ENCODE assay signal across 3 fruit fly cellular contexts in the genomic region with DNA sequence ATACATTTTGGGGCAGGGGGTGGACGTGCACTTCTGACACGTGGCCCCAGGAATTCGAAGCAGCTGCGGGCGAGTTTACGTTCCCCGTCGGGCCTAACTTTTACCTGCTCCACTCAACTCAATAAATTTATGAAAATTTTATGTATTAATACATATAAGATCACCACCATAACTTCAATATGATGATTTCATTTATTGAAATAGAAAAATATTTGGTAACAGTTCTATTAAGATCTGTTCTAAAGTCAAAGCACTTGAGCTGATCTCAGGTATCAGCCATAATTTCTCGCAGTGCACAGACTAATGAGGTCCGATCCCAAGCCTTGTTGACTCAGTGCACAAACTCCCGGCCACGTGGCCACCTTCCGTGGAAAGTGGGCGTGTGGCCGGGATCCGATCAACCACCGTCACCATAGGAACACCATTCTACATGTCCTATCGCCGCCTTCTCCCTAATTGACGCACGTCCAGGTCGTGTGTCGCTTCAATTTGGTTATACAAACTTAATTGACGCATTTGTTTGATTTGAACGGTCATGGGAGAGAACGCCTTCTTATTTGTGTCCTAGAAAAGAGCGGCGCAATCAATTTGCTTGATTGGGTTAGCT.
A peak's percentile ranks its signal among the peaks of the same experiment; 100 is the strongest.
TF ChIP-seq lines count a peak whose summit lies in the region.

No protein-coding gene starts in this region.

- no peak for TF ChIP-seq CTCF in whole organism, embryonic (GFP tag; optimal IDR thresholded peaks at IDR 0.05; lab: Kevin White, UChicago)

TF ChIP-seq in whole organism, embryonic, 481 proteins besides CTCF, POLR2A, EP300 and RAD21 (continues in another document):
- TF ChIP-seq dmrt99B (tag; optimal IDR thresholded peaks at IDR 0.05; lab: Kevin White, UChicago) (peak; percentile 2), phol (tag; optimal IDR thresholded peaks at IDR 0.05; lab: Kevin White, UChicago) (peak; percentile 4), D19A (tag; optimal IDR thresholded peaks at IDR 0.05; lab: Kevin White, UChicago) (peak; percentile 15), Hr51 (GFP tag; optimal IDR thresholded peaks at IDR 0.05; lab: Kevin White, UChicago) (peak in 1 of 2 experiments; percentile 16), CG31441 (GFP tag; IDR thresholded peaks at IDR 0.05; lab: Robert Waterston, UW) (peak; percentile 54), ci (GFP tag; IDR thresholded peaks at IDR 0.05; lab: Robert Waterston, UW) (0 out of 3 replicates have a peak, but pooled peaks have one; percentile 9), CG11504 (tag; optimal IDR thresholded peaks at IDR 0.05; lab: Kevin White, UChicago) (peak; percentile 20), da (GFP tag; optimal IDR thresholded peaks at IDR 0.05; lab: Kevin White, UChicago) (no peak), sens (GFP tag; lab: Kevin White, UChicago) (peak; percentile 85), CG4854 (GFP tag; optimal IDR thresholded peaks at IDR 0.05; lab: Kevin White, UChicago) (no peak), row (GFP tag; IDR thresholded peaks at IDR 0.05; lab: Robert Waterston, UW) (peak; percentile 41; the same call in 2 of the 3 replicates), HLHmδ (GFP tag; optimal IDR thresholded peaks at IDR 0.05; lab: Kevin White, UChicago) (no peak), CG7839 (tag; optimal IDR thresholded peaks at IDR 0.05; lab: Kevin White, UChicago) (peak; percentile 32), CG17361 (GFP tag; IDR thresholded peaks at IDR 0.05; lab: Robert Waterston, UW) (peak; percentile 53; the same call in 1 of the 3 replicates), gem (tag; optimal IDR thresholded peaks at IDR 0.05; lab: Kevin White, UChicago) (peak; percentile 46), H15 (GFP tag; IDR thresholded peaks at IDR 0.05; lab: Robert Waterston, UW) (0 out of 3 replicates have a peak, but pooled peaks have one; percentile 12), cas (GFP tag; IDR thresholded peaks at IDR 0.05; lab: Robert Waterston, UW) (no peak), CG10979 (tag; optimal IDR thresholded peaks at IDR 0.05; lab: Kevin White, UChicago) (peak; percentile 34), CG13123 (GFP tag; optimal IDR thresholded peaks at IDR 0.05; lab: Kevin White, UChicago) (no peak), CG1603 (tag; optimal IDR thresholded peaks at IDR 0.05; lab: Kevin White, UChicago) (peak; percentile 22), CG7556 (GFP tag; optimal IDR thresholded peaks at IDR 0.05; lab: Kevin White, UChicago) (peak; percentile 14), prd (optimal IDR thresholded peaks at IDR 0.05; lab: Kevin White, UChicago) (no peak), prd (GFP tag; IDR thresholded peaks at IDR 0.05; lab: Robert Waterston, UW) (peak; percentile 24; the same call in 1 of the 3 replicates), CG4424 (GFP tag; optimal IDR thresholded peaks at IDR 0.05; lab: Kevin White, UChicago) (peak; percentile 10), zf30C (GFP tag; optimal IDR thresholded peaks at IDR 0.05; lab: Kevin White, UChicago) (peak; percentile 39), CG2129 (GFP tag; IDR thresholded peaks at IDR 0.05; lab: Robert Waterston, UW; ENCODE audit: partially characterized antibody) (no peak), sisA (GFP tag; IDR thresholded peaks at IDR 0.05; lab: Robert Waterston, UW) (no peak)

TF ChIP-seq in whole organism, prepupa, 60 proteins besides CTCF, POLR2A, EP300 and RAD21:
- TF ChIP-seq lz (GFP tag; optimal IDR thresholded peaks at IDR 0.05; lab: Kevin White, UChicago): no peak
- TF ChIP-seq CG31627 (GFP tag; optimal IDR thresholded peaks at IDR 0.05; lab: Kevin White, UChicago): no peak
- TF ChIP-seq salr (GFP tag; optimal IDR thresholded peaks at IDR 0.05; lab: Kevin White, UChicago): no peak
- peak; percentile 11 for TF ChIP-seq svp (GFP tag; lab: Kevin White, UChicago)
- TF ChIP-seq pdm3 (GFP tag; optimal IDR thresholded peaks at IDR 0.05; lab: Kevin White, UChicago): no peak
- no peak for TF ChIP-seq esn (GFP tag; optimal IDR thresholded peaks at IDR 0.05; lab: Kevin White, UChicago)
- no peak for TF ChIP-seq Sox14 (GFP tag; optimal IDR thresholded peaks at IDR 0.05; lab: Kevin White, UChicago)
- TF ChIP-seq acj6 (GFP tag; optimal IDR thresholded peaks at IDR 0.05; lab: Kevin White, UChicago): no peak
- TF ChIP-seq Eip78C (GFP tag; lab: Kevin White, UChicago): peak; percentile 2
- TF ChIP-seq fd85E (GFP tag; optimal IDR thresholded peaks at IDR 0.05; lab: Kevin White, UChicago): no peak
- no peak for TF ChIP-seq achi (GFP tag; optimal IDR thresholded peaks at IDR 0.05; lab: Kevin White, UChicago)
- no peak for TF ChIP-seq Eip75B (GFP tag; optimal IDR thresholded peaks at IDR 0.05; lab: Kevin White, UChicago)

TF ChIP-seq in whole organism, pupa, 21 proteins besides CTCF, POLR2A, EP300 and RAD21:
- TF ChIP-seq CG15710 (tag; optimal IDR thresholded peaks at IDR 0.05; lab: Kevin White, UChicago): no peak
- 0 out of 3 replicates have a peak, but pooled peaks have one; percentile 28 for TF ChIP-seq fd96Ca (GFP tag; IDR thresholded peaks at IDR 0.05; lab: Robert Waterston, UW)
